Worm (Caenorhabditis elegans): Measurements from ENCODE around the gene gst-42.

gst-42 gene

ce11 chrX:11687836-11688319 lies 39.9 kb downstream of the gst-42 start, which contains the start of gene C44C10.7:
C44C10.7 (minus strand) TSS chrX:11688269.
- TF ChIP-seq dao-5 (tag; optimal IDR thresholded peaks at IDR 0.05) (no peak), him-1 (tag; optimal IDR thresholded peaks at IDR 0.05) (no peak), W03F9.2 (tag; optimal IDR thresholded peaks at IDR 0.05) (no peak)

- TF ChIP-seq W03F9.2 (tag; optimal IDR thresholded peaks at IDR 0.05) (no peak), dao-5 (tag; optimal IDR thresholded peaks at IDR 0.05) (no peak), him-1 (tag; optimal IDR thresholded peaks at IDR 0.05) (no peak)
Measured at ce11 chrX:11684261-11684660, 43.5 kb downstream of the gst-42 start, which contains the start of gene hnd-1. hnd-1 (plus strand) TSS chrX:11684561.

ce11 chrX:11680851-11681250 lies 46.9 kb downstream of the gst-42 start, which contains the start of gene T04F8.7:
T04F8.7 (minus strand) TSS chrX:11680980.
- TF ChIP-seq dao-5 (tag; optimal IDR thresholded peaks at IDR 0.05) (no peak), W03F9.2 (tag; optimal IDR thresholded peaks at IDR 0.05) (no peak), him-1 (tag; optimal IDR thresholded peaks at IDR 0.05) (no peak)

- TF ChIP-seq him-1 (tag; optimal IDR thresholded peaks at IDR 0.05), result no peak
- no peak for TF ChIP-seq W03F9.2 (tag; optimal IDR thresholded peaks at IDR 0.05)
Measured at ce11 chrX:11679211-11679977, 48.3 kb downstream of the gst-42 start.
